Fruit fly (Drosophila melanogaster): ENCODE results near the gene sc.

Gene sc

dm6 chrX:407455-407854 lies 11.6 kb downstream of the sc start (continued):
- TF ChIP-seq rib (GFP tag; IDR thresholded peaks at IDR 0.05) (no peak), CG17186 (GFP tag; optimal IDR thresholded peaks at IDR 0.05) (no peak), zen2 (GFP tag; IDR thresholded peaks at IDR 0.05; ENCODE audit: partially characterized antibody) (no peak), CG12299 (tag; optimal IDR thresholded peaks at IDR 0.05) (no peak), Rx (GFP tag; IDR thresholded peaks at IDR 0.05) (no peak), CG15696 (tag; optimal IDR thresholded peaks at IDR 0.05) (peak; percentile 47)

DNA sequence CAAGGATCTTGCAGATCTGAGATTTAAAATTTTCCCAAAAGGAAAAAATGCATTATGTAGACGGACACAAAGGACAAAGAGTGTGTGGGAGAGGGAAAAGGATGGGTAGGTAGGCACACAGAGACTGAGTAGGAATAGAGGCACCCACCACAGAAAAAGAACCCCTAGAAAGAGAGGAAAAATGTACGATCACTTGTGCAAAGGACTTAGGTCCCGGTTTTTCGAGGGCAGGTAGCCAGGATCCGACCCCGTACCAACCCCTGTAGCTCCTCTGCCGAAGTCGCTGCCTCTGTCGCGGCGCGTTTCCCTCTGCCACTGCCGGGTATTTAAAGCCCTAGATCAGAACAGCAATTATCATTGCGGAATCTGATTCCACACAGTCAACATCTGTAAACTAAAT lies 13.5 kb downstream of the sc start:
- TF ChIP-seq maf-S (GFP tag; optimal IDR thresholded peaks at IDR 0.05): no peak
- no peak for TF ChIP-seq Awh (GFP tag; IDR thresholded peaks at IDR 0.05)
- TF ChIP-seq CG8388 (GFP tag; optimal IDR thresholded peaks at IDR 0.05): no peak
- no peak for TF ChIP-seq sug (tag; optimal IDR thresholded peaks at IDR 0.05)
- TF ChIP-seq Camta (GFP tag; optimal IDR thresholded peaks at IDR 0.05): no peak
- no peak for TF ChIP-seq NFAT (GFP tag; IDR thresholded peaks at IDR 0.05)
- TF ChIP-seq so (GFP tag; IDR thresholded peaks at IDR 0.05): no peak
- no peak for TF ChIP-seq Stat92E (GFP tag; optimal IDR thresholded peaks at IDR 0.05)
- no peak for TF ChIP-seq GATAe (GFP tag; conservative IDR thresholded peaks at IDR 0.05)
- no peak for TF ChIP-seq psq (GFP tag; optimal IDR thresholded peaks at IDR 0.05)
- TF ChIP-seq sim (GFP tag; IDR thresholded peaks at IDR 0.05): no peak
- TF ChIP-seq Bteb2 (GFP tag; optimal IDR thresholded peaks at IDR 0.05): no peak
- no peak for TF ChIP-seq repo (GFP tag; optimal IDR thresholded peaks at IDR 0.05)
- TF ChIP-seq eyg (GFP tag; optimal IDR thresholded peaks at IDR 0.05): no peak
- no peak for TF ChIP-seq CG3163 (GFP tag; optimal IDR thresholded peaks at IDR 0.05)
- no peak for TF ChIP-seq Xbp1 (GFP tag; optimal IDR thresholded peaks at IDR 0.05)
- TF ChIP-seq z (GFP tag; IDR thresholded peaks at IDR 0.05): no peak
- peak in 1 of 2 experiments; percentile 11 for TF ChIP-seq insv (GFP tag; optimal IDR thresholded peaks at IDR 0.05)
- TF ChIP-seq CG7357 (GFP tag; IDR thresholded peaks at IDR 0.05): no peak
- TF ChIP-seq NC2α (GFP tag; optimal IDR thresholded peaks at IDR 0.05): no peak
- peak in 1 of 2 experiments; percentile 35 for TF ChIP-seq tll (GFP tag; optimal IDR thresholded peaks at IDR 0.05)
- TF ChIP-seq Fer3 (tag; optimal IDR thresholded peaks at IDR 0.05): no peak
- TF ChIP-seq Hmx (GFP tag; optimal IDR thresholded peaks at IDR 0.05): no peak
- TF ChIP-seq pros (GFP tag; optimal IDR thresholded peaks at IDR 0.05): peak; percentile 85
- TF ChIP-seq ham (GFP tag; IDR thresholded peaks at IDR 0.05): no peak
- TF ChIP-seq CG6272 (GFP tag; IDR thresholded peaks at IDR 0.05): no peak
- TF ChIP-seq hb (GFP tag; IDR thresholded peaks at IDR 0.05; ENCODE audit: partially characterized antibody): no peak
- TF ChIP-seq CG12391 (tag; optimal IDR thresholded peaks at IDR 0.05): no peak
- TF ChIP-seq CG15479 (GFP tag; optimal IDR thresholded peaks at IDR 0.05): peak; percentile 77
- no peak for TF ChIP-seq Gug (GFP tag; IDR thresholded peaks at IDR 0.05)

- TF ChIP-seq CG11398 (GFP tag; optimal IDR thresholded peaks at IDR 0.05): no peak
- no peak for TF ChIP-seq fd3F (GFP tag; optimal IDR thresholded peaks at IDR 0.05)
- no peak for TF ChIP-seq CG7372 (GFP tag; IDR thresholded peaks at IDR 0.05)
- TF ChIP-seq Gug (GFP tag; IDR thresholded peaks at IDR 0.05): no peak
- TF ChIP-seq CG10267 (tag; optimal IDR thresholded peaks at IDR 0.05): peak; percentile 1
- peak; percentile 24 for TF ChIP-seq CG14710 (tag; optimal IDR thresholded peaks at IDR 0.05)
- TF ChIP-seq CG30431 (GFP tag; optimal IDR thresholded peaks at IDR 0.05): no peak
- TF ChIP-seq gem (tag; optimal IDR thresholded peaks at IDR 0.05): peak; percentile 12
- TF ChIP-seq zen (tag; optimal IDR thresholded peaks at IDR 0.05): peak; percentile 49
- TF ChIP-seq vnd (GFP tag; IDR thresholded peaks at IDR 0.05; ENCODE audit: partially characterized antibody): no peak
- TF ChIP-seq CG17361 (GFP tag; IDR thresholded peaks at IDR 0.05): 0 out of 3 replicates have a peak, but pooled peaks have one; percentile 14
- TF ChIP-seq CG15696 (tag; optimal IDR thresholded peaks at IDR 0.05): peak; percentile 63
- peak; percentile 25 for TF ChIP-seq CG18262 (tag; optimal IDR thresholded peaks at IDR 0.05)
- peak; percentile 5 for TF ChIP-seq sens (GFP tag)
- TF ChIP-seq CG2712 (tag; optimal IDR thresholded peaks at IDR 0.05): peak; percentile 26
- no peak for TF ChIP-seq CG9817 (tag; optimal IDR thresholded peaks at IDR 0.05)
- TF ChIP-seq CG10979 (tag; optimal IDR thresholded peaks at IDR 0.05): peak; percentile 35
These were observed 18.5 kb downstream of the sc start for dm6 chrX:414352-414751.

All from whole organism, embryonic.